Worm (Caenorhabditis elegans): Measurements from ENCODE around the gene tost-1.

- TF ChIP-seq nhr-237 (tag; optimal IDR thresholded peaks at IDR 0.05), result no peak
- TF ChIP-seq pha-4 (tag; optimal IDR thresholded peaks at IDR 0.05), result no peak
- no peak for TF ChIP-seq blmp-1 (tag; optimal IDR thresholded peaks at IDR 0.05)
- TF ChIP-seq unc-62 (GFP tag; optimal IDR thresholded peaks at IDR 0.05), result no peak
- TF ChIP-seq unc-39 (tag; optimal IDR thresholded peaks at IDR 0.05), result no peak
- TF ChIP-seq hlh-1 (tag; optimal IDR thresholded peaks at IDR 0.05), result no peak
- TF ChIP-seq mep-1 (tag; optimal IDR thresholded peaks at IDR 0.05), result no peak
- no peak for TF ChIP-seq snpc-4 (tag; optimal IDR thresholded peaks at IDR 0.05)
- no peak for TF ChIP-seq nhr-28 (tag; optimal IDR thresholded peaks at IDR 0.05)
- TF ChIP-seq lsy-2 (tag; optimal IDR thresholded peaks at IDR 0.05), result no peak
- no peak for TF ChIP-seq ceh-43 (GFP tag; optimal IDR thresholded peaks at IDR 0.05)
Observed at ce11 chrIII:4849739-4850138, 28.4 kb downstream of the tost-1 start, which contains the start of gene nonu-1.
